Fruit fly (Drosophila melanogaster): ENCODE results near the gene CG42592.

- no peak for TF ChIP-seq psq (GFP tag; optimal IDR thresholded peaks at IDR 0.05)
- TF ChIP-seq Abd-B (GFP tag; optimal IDR thresholded peaks at IDR 0.05) = no peak
- no peak for TF ChIP-seq Jra (GFP tag; optimal IDR thresholded peaks at IDR 0.05)
- TF ChIP-seq foxo (GFP tag; optimal IDR thresholded peaks at IDR 0.05) = no peak
- no peak for TF ChIP-seq ey (GFP tag; optimal IDR thresholded peaks at IDR 0.05)
- TF ChIP-seq brk (GFP tag; optimal IDR thresholded peaks at IDR 0.05) = no peak
- TF ChIP-seq HLH106 (tag; optimal IDR thresholded peaks at IDR 0.05) = no peak
- TF ChIP-seq h (GFP tag; optimal IDR thresholded peaks at IDR 0.05) = no peak
- TF ChIP-seq lola (GFP tag; optimal IDR thresholded peaks at IDR 0.05) = no peak
- no peak for TF ChIP-seq fru (GFP tag; optimal IDR thresholded peaks at IDR 0.05)
- TF ChIP-seq Hnf4 (GFP tag; optimal IDR thresholded peaks at IDR 0.05) = no peak
- TF ChIP-seq Myc (optimal IDR thresholded peaks at IDR 0.05) = no peak
- TF ChIP-seq OdsH (GFP tag; optimal IDR thresholded peaks at IDR 0.05) = no peak
Measured at dm6 chr3R:29799681-29800028, 36.4 kb downstream of the CG42592 start.

Measured in whole organism, wandering third instar larva.